Fruit fly (Drosophila melanogaster) whole organism: ENCODE measurements around the gene Aprt.

Source experiments
- CG8478 ChIP-seq: fragments of >200 bp; optimal IDR thresholded peaks from 2 replicates; lab custom pipeline; 2018; ENCODE audit warnings: inconsistent platforms
- pan ChIP-seq: fragments of >200 bp; optimal IDR thresholded peaks from 2 replicates; lab custom pipeline; 2017

DNA sequence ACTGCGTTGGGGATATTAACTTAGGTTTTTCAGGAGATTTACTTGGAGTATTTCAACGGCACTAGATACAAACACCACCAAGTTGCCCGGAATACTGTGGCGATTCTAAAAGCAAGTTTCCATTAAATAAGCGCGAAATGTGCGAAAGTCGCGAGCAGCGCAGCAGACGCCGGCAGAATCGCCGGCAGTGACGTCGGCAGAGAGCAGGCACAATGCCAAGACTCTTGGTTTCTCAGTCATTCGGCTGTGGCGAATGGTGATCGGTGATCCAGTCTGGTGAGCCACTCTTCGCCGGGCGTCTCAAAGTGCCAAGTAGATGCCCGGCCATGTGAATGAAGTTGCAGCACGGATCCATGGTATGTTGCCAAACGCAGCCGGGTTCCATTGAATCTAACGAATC is 49.8 kb downstream of the Aprt start, which contains the start of gene Cpr62Bb:
- TF ChIP-seq pan (lab: Kevin White, UChicago) (no peak), CG8478 (no peak)
